Worm (Caenorhabditis elegans) whole organism, midembryonic: ENCODE results near the gene ZK1248.11.

Source experiments
- T22C8.4 ChIP-seq: fragments of 200-800 bp; sonication (Bioruptor generic); IDR thresholded peaks from 2 replicates; pipeline ENCODE4 v1.3.6; 2022; ENCODE audit warnings: missing genetic modification characterization, missing compliant biosample characterization
- cog-1 ChIP-seq: sonication (generic microtip); optimal IDR thresholded peaks from 2 replicates; lab custom pipeline; 2016; ENCODE audit warnings: missing genetic modification characterization, missing compliant biosample characterization
- flt-1 ChIP-seq: fragments of 200-800 bp; sonication (Bioruptor generic); IDR thresholded peaks from 2 replicates; pipeline ENCODE4 v1.3.6; 2022; ENCODE audit warnings: missing genetic modification characterization, missing compliant biosample characterization
- klf-2 ChIP-seq: fragments of 200-800 bp; sonication (Bioruptor generic); conservative IDR thresholded peaks from 2 replicates; pipeline ENCODE4 v1.3.6; 2022; ENCODE audit warnings: missing genetic modification reagents, missing genetic modification characterization, missing compliant biosample characterization
- med-1 ChIP-seq: sonication (generic microtip); optimal IDR thresholded peaks from 2 replicates; lab custom pipeline; 2017; ENCODE audit warnings: missing genetic modification characterization, mild to moderate bottlenecking, missing compliant biosample characterization, antibody characterized with exemption, missing genetic modification reagents; ENCODE audit not compliant: insufficient read depth
- ref-1 ChIP-seq: fragments of 200-800 bp; sonication (Bioruptor generic); conservative IDR thresholded peaks from 2 replicates; pipeline ENCODE4 v1.3.6; 2022; ENCODE audit warnings: missing genetic modification reagents, missing genetic modification characterization, missing compliant biosample characterization
- tab-1 ChIP-seq: fragments of 200-800 bp; sonication (Bioruptor generic); IDR thresholded peaks from 2 replicates; pipeline ENCODE4 v1.3.6; 2022; ENCODE audit warnings: missing genetic modification characterization, missing compliant biosample characterization
- ztf-23 ChIP-seq: fragments of 200-800 bp; sonication (Bioruptor generic); IDR thresholded peaks from 2 replicates; pipeline ENCODE4 v1.3.6; 2022; ENCODE audit warnings: missing genetic modification reagents, missing genetic modification characterization, missing compliant biosample characterization
- ztf-29 ChIP-seq: fragments of 200-800 bp; sonication (Bioruptor generic); IDR thresholded peaks from 2 replicates; pipeline ENCODE4 v1.3.6; 2022; ENCODE audit warnings: missing genetic modification reagents, missing genetic modification characterization, missing compliant biosample characterization

ZK1248.11 gene

DNA sequence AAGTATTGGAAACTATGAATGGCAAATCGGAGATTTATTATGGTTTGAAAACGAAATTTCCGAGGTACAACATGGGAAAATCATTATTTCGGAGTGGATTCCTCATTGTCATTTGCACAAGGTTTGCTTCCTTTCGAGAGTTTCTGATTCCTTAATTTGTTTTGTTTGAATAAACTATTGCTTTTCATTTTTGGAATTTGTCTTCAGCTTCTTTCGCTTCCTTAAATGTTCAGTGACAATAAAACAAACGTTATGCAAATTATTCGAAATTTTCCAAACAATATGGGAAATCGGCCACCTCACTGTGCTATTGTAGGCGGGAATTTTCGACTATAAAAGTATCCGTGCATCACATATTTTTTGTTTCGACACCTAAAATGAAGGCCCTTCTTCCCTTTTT is 13.5 kb upstream of the ZK1248.11 start, which contains the start of gene nep-25:
Gene nep-25, plus strand, starts transcription at position 375 of the 400 bp plus-strand sequence.
- TF ChIP-seq med-1 (GFP tag; lab: Kevin White, UChicago) (no peak), flt-1 (no peak), ztf-29 (GFP tag; lab: Robert Waterston, UW) (no peak), T22C8.4 (GFP tag; lab: Robert Waterston, UW) (no peak), ztf-23 (no peak), klf-2 (GFP tag; lab: Robert Waterston, UW) (no peak), cog-1 (tag; lab: Kevin White, UChicago) (no peak), ref-1 (GFP tag; lab: Robert Waterston, UW) (no peak), tab-1 (no peak)

DNA sequence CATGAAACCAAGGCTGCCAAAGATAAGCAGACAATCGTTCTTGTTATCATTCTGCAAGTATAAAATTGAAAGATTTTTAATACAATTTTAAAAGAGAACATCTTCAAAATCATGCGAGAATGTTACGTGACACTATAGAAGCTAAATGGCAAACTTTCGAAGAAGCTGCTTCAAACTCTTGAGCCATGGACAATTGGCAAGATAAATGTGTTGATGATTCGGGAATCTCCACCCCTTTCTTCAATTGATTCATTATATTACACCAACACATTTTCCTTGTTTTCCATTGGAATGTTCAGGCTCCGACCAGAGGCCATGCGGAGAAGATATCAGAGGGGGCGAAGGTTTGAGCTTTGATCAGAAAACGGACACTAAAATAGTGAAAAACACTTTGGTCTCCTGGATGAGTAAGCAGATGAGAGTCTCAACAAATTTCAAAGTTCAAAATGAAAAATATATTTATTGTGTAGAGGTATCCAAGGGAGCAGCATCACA is 12.7 kb upstream of the ZK1248.11 start, which contains the start of gene lec-5:
Gene lec-5, minus strand, starts transcription at position 51 of the 495 bp plus-strand sequence.
- no peak for TF ChIP-seq ztf-29 (GFP tag; lab: Robert Waterston, UW)
- TF ChIP-seq ztf-23 = no peak
- no peak for TF ChIP-seq ref-1 (GFP tag; lab: Robert Waterston, UW)
- TF ChIP-seq cog-1 (tag; lab: Kevin White, UChicago) = no peak
- no peak for TF ChIP-seq flt-1
- TF ChIP-seq med-1 (GFP tag; lab: Kevin White, UChicago) = no peak
- TF ChIP-seq tab-1 = no peak
- no peak for TF ChIP-seq T22C8.4 (GFP tag; lab: Robert Waterston, UW)
- no peak for TF ChIP-seq klf-2 (GFP tag; lab: Robert Waterston, UW)

DNA sequence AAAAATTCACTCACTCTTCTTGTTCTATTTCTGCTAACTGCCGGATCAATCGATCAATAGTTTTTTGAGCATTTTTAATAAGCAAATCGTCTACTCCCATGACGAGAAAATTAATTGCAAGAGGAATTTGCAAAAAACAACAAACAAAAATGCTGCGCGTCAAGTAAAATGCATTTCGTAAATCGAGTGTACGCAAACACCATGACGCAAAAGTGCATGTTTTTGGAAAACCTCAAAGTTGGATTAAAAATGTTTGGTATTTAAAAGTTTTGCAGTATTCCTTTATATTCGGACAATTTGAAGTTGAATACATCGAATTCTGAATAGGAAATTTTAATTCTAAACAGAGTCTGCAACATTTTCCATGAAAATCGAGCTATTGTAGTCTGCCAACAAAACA is 10.8 kb upstream of the ZK1248.11 start, which contains the start of gene ZK1248.19:
Gene ZK1248.19, minus strand, starts transcription at position 188 of the 400 bp plus-strand sequence.
- TF ChIP-seq T22C8.4 (GFP tag; lab: Robert Waterston, UW) (no peak), med-1 (GFP tag; lab: Kevin White, UChicago) (no peak)

DNA sequence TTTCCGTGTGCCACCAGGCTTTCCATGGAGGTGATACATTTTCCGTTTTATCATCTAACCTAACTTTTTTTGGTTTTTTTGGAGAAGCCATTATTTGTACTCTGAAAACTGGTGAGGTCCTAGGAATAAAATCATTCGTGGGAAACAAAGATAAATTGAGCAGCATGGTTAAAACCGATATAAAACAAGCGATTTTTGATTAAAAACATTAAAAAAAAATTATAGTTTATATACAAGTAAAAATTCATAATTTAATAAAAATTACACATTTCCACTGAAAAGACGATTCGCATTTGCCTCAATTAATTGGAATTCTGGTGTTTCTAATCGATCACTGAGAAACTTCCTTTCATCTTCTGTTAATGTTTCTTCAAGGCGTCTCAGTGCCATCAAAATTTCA is 10.1 kb upstream of the ZK1248.11 start, which contains the start of gene ZK1248.15:
Gene ZK1248.15, minus strand, starts transcription at position 101 of the 400 bp plus-strand sequence.
- TF ChIP-seq ztf-29 (GFP tag; lab: Robert Waterston, UW) = no peak
- no peak for TF ChIP-seq ztf-23
- TF ChIP-seq klf-2 (GFP tag; lab: Robert Waterston, UW) = no peak
- no peak for TF ChIP-seq cog-1 (tag; lab: Kevin White, UChicago)
- TF ChIP-seq ref-1 (GFP tag; lab: Robert Waterston, UW) = no peak
- no peak for TF ChIP-seq med-1 (GFP tag; lab: Kevin White, UChicago)

DNA sequence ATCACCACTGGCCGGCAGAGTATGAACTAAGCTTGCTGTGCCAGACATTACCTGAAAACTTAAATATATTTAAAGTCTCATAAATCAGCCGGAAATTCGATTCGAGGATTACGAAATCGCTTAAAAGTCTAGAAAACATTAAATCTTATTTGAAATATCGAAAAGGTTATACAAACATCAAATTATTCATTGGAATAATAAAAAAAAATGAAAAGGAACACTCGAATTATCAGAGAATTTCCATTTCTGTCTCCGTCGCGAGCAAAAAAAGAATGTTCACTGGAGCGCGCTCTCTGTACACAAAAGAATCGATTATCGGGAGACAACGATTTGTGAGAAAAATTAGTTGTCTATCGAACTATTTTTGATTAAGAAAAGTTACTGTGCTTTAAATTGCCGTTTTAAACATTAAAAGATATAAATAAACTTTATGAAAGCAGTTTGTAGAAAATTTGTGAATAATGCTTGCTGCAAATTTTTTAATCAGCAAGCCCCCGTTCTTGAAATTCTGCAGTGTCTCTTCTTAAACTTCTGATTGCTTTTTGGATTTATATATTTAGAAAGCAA is 7.8 kb upstream of the ZK1248.11 start, which contains the start of gene fzo-1:
Gene fzo-1, minus strand, starts transcription at position 51 of the 567 bp plus-strand sequence.
- TF ChIP-seq tab-1 = no peak
- peak; percentile 83 for TF ChIP-seq cog-1 (tag; lab: Kevin White, UChicago)
- TF ChIP-seq T22C8.4 (GFP tag; lab: Robert Waterston, UW) = no peak
- no peak for TF ChIP-seq med-1 (GFP tag; lab: Kevin White, UChicago)
- no peak for TF ChIP-seq ref-1 (GFP tag; lab: Robert Waterston, UW)
- TF ChIP-seq flt-1 = no peak
- 0 out of 2 replicates have a peak, but pooled peaks have one; percentile 14 for TF ChIP-seq klf-2 (GFP tag; lab: Robert Waterston, UW)
- no peak for TF ChIP-seq ztf-29 (GFP tag; lab: Robert Waterston, UW)
- TF ChIP-seq ztf-23 = peak; percentile 79; the same call in 1 of the 2 replicates

DNA sequence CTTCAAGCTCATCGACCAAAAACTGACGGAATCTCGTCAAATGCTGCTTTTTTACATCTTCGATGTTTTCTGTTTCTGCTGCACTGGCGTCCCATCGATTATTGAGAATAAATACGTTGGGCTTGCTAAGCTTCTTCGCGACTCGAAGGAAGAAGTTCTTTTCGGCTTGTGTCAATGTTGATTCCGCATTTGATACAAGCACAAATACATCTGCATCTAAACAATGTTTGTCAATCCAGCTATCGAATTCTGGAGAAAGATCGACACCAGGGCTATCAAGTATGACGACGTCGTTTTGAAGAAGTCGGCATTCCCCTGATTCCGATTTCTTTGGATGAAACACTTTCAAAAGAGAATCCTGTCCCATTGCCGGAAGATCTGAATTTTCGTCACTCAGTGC is 6.8 kb upstream of the ZK1248.11 start:
- TF ChIP-seq T22C8.4 (GFP tag; lab: Robert Waterston, UW) (no peak), tab-1 (no peak), ztf-23 (no peak)

DNA sequence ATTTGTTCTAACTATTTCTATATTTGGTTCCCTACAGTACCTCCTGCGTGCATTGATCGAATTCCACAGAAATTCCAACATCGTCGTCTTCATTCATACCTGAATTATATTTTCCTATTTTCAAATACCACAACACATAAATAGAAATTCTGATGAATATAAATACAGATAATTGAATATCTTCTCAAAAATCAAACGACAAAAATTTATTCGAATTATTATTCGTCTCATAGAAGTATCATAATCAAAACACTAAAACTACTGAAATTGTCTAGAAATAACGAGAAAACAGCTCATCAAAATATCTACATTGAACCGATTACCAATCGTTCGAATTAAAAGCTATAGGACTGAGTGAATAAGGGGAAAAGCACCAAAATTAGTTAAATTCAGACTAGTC is 4.8 kb upstream of the ZK1248.11 start, which contains the start of gene gtap-1:
Gene gtap-1, minus strand, starts transcription at position 101 of the 400 bp plus-strand sequence.
- TF ChIP-seq tab-1 (no peak), ref-1 (GFP tag; lab: Robert Waterston, UW) (no peak), klf-2 (GFP tag; lab: Robert Waterston, UW) (no peak), med-1 (GFP tag; lab: Kevin White, UChicago) (no peak), ztf-29 (GFP tag; lab: Robert Waterston, UW) (no peak), flt-1 (no peak), cog-1 (tag; lab: Kevin White, UChicago) (no peak), T22C8.4 (GFP tag; lab: Robert Waterston, UW) (no peak), ztf-23 (no peak)

DNA sequence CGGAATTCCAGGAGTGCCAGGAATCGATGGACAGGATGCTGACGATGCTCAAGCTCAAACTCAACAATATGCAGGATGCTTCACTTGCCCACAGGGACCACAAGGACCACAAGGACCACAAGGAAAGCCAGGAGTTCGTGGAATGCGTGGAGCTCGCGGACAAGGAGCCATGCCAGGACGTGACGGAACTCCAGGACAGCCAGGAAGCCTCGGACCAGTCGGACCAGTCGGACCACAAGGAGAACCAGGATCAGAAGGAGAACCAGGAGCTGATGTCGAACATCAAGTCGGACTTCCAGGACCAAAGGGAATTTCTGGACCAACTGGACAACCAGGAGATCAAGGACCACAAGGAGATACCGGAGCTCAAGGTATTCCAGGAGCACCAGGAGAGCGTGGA is 3.0 kb upstream of the ZK1248.11 start:
- TF ChIP-seq ref-1 (GFP tag; lab: Robert Waterston, UW) (no peak), flt-1 (no peak), ztf-23 (no peak), tab-1 (no peak), ztf-29 (GFP tag; lab: Robert Waterston, UW) (no peak), cog-1 (tag; lab: Kevin White, UChicago) (no peak), T22C8.4 (GFP tag; lab: Robert Waterston, UW) (no peak), klf-2 (GFP tag; lab: Robert Waterston, UW) (no peak), med-1 (GFP tag; lab: Kevin White, UChicago) (no peak)

DNA sequence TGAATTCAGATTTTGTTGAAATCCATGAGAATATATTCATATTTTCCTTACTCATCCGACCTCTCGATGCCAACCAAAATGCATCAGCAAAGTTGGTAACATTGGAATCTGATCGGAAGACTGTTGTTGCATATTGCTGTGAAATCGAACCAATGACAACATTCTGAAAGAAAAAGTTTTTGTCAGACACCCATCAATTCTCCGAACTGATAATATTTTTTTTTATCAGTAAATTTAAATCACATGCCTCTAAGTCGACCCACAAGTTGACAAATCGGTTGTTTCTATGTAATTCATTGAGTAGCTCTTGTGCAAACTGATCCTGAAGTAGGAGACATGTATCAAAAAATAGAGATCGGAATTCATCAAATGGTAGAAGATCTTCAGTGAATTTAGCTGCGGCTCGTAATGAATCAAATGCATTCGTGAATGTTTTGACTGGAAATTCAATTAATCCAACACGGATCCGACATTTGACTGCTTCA is 1.6 kb upstream of the ZK1248.11 start, which contains the start of gene col-74:
Gene col-74, plus strand, starts transcription at position 435 of the 485 bp plus-strand sequence.
- no peak for TF ChIP-seq klf-2 (GFP tag; lab: Robert Waterston, UW)
- no peak for TF ChIP-seq tab-1
- TF ChIP-seq ztf-23 = no peak
- no peak for TF ChIP-seq ref-1 (GFP tag; lab: Robert Waterston, UW)

DNA sequence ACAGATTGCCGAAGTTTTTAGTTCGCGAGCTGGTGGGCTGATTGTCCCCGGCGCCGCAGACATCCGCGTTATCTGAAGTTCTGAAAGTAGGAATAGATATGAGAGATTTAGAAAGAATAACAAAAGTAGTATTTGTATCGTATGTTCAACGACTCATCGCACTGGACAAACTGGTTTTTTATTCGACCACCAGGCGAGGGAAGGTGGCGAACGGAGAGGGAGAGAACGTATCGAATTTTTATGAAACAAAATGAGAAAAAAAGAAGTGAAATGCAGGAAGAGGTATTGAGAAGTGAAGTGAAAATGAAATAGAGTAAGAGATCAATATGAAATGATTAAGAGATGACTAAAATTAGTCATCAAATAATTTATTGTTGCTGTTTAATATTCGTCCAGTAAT is 1.0 kb downstream of the ZK1248.11 start, which contains the start of gene tbc-2:
Gene tbc-2, minus strand, starts transcription at position 80 of the 400 bp plus-strand sequence.
- TF ChIP-seq ztf-23 (no peak), tab-1 (no peak), ref-1 (GFP tag; lab: Robert Waterston, UW) (no peak), klf-2 (GFP tag; lab: Robert Waterston, UW) (no peak), med-1 (GFP tag; lab: Kevin White, UChicago) (no peak), flt-1 (no peak), cog-1 (tag; lab: Kevin White, UChicago) (no peak), T22C8.4 (GFP tag; lab: Robert Waterston, UW) (no peak), ztf-29 (GFP tag; lab: Robert Waterston, UW) (no peak)
